Worm (Caenorhabditis elegans): ENCODE measurements around the gene T09F3.2.

The T09F3.2 gene

ce11 chrII:10390250-10390821 is 618 bp upstream of the T09F3.2 start (continued):
- TF ChIP-seq ztf-3 (GFP tag; optimal IDR thresholded peaks at IDR 0.05): no peak
- no peak for TF ChIP-seq K11D2.4 (GFP tag; IDR thresholded peaks at IDR 0.05)
- TF ChIP-seq K12H6.12 (tag; optimal IDR thresholded peaks at IDR 0.05): no peak
- no peak for TF ChIP-seq xnd-1 (tag; optimal IDR thresholded peaks at IDR 0.05)
- peak in 1 of 3 experiments; percentile 65 for TF ChIP-seq lin-35 (GFP tag; optimal IDR thresholded peaks at IDR 0.05)
- no peak for TF ChIP-seq madf-6 (GFP tag; IDR thresholded peaks at IDR 0.05)
- TF ChIP-seq pha-4 (tag; optimal IDR thresholded peaks at IDR 0.05): no peak
- TF ChIP-seq zim-3 (tag; optimal IDR thresholded peaks at IDR 0.05): no peak
- TF ChIP-seq ekl-4 (GFP tag; IDR thresholded peaks at IDR 0.05): no peak
- TF ChIP-seq tbx-9 (tag; optimal IDR thresholded peaks at IDR 0.05; ENCODE audit: borderline replicate concordance): no peak
- TF ChIP-seq unc-62 (GFP tag; optimal IDR thresholded peaks at IDR 0.05): no peak
- TF ChIP-seq tlf-1 (GFP tag; optimal IDR thresholded peaks at IDR 0.05): no peak
- no peak for TF ChIP-seq aptf-3 (GFP tag; IDR thresholded peaks at IDR 0.05)
- no peak for TF ChIP-seq B0261.1 (tag; optimal IDR thresholded peaks at IDR 0.05)
- no peak for TF ChIP-seq ceh-79 (tag; optimal IDR thresholded peaks at IDR 0.05)
- TF ChIP-seq nhr-120 (GFP tag; IDR thresholded peaks at IDR 0.05): no peak
- TF ChIP-seq ztf-6 (GFP tag; IDR thresholded peaks at IDR 0.05): no peak
- TF ChIP-seq snpc-1.1 (tag; optimal IDR thresholded peaks at IDR 0.05; ENCODE audit: insufficient read depth): no peak
- TF ChIP-seq C17E4.6 (GFP tag; IDR thresholded peaks at IDR 0.05): no peak
- no peak for TF ChIP-seq F55B11.4 (tag; optimal IDR thresholded peaks at IDR 0.05; ENCODE audit: borderline replicate concordance, insufficient read depth)

- TF ChIP-seq chd-7 (tag; optimal IDR thresholded peaks at IDR 0.05) (peak; percentile 35), dpl-1 (GFP tag; optimal IDR thresholded peaks at IDR 0.05) (peak; percentile 94), nhr-120 (GFP tag; IDR thresholded peaks at IDR 0.05) (no peak), Y79H2A.3 (GFP tag; conservative IDR thresholded peaks at IDR 0.05) (peak; percentile 86), lin-40 (tag; optimal IDR thresholded peaks at IDR 0.05) (no peak), K11D2.4 (GFP tag; IDR thresholded peaks at IDR 0.05) (no peak), aptf-3 (GFP tag; IDR thresholded peaks at IDR 0.05) (no peak), hrde-1 (tag; optimal IDR thresholded peaks at IDR 0.05; ENCODE audit: borderline replicate concordance) (peak; percentile 72), Y53G8AR.9 (GFP tag; conservative IDR thresholded peaks at IDR 0.05) (peak; percentile 81; the same call in 1 of the 2 replicates), dpff-1 (tag; optimal IDR thresholded peaks at IDR 0.05) (no peak), sdz-38 (tag; optimal IDR thresholded peaks at IDR 0.05) (no peak), tlf-1 (GFP tag; optimal IDR thresholded peaks at IDR 0.05) (peak; percentile 89), nhr-90 (tag; optimal IDR thresholded peaks at IDR 0.05) (no peak), ceh-79 (tag; optimal IDR thresholded peaks at IDR 0.05) (no peak), pbrm-1 (GFP tag; IDR thresholded peaks at IDR 0.05) (peak; percentile 69), attf-3 (GFP tag; conservative IDR thresholded peaks at IDR 0.05) (0 out of 2 replicates have a peak, but pooled peaks have one; percentile 50), ekl-4 (GFP tag; IDR thresholded peaks at IDR 0.05) (peak; percentile 62; the same call in 1 of the 2 replicates), F22D6.2 (tag; optimal IDR thresholded peaks at IDR 0.05) (no peak), zfh-2 (GFP tag; conservative IDR thresholded peaks at IDR 0.05) (no peak), hmg-20 (GFP tag; IDR thresholded peaks at IDR 0.05) (no peak), ama-1 (optimal IDR thresholded peaks at IDR 0.05) (no peak), ama-1 (GFP tag; optimal IDR thresholded peaks at IDR 0.05) (no peak), sptf-2 (GFP tag; optimal IDR thresholded peaks at IDR 0.05) (no peak), nhr-179 (tag; optimal IDR thresholded peaks at IDR 0.05) (no peak), Y53F4B.3 (GFP tag; IDR thresholded peaks at IDR 0.05) (no peak), let-607 (tag; optimal IDR thresholded peaks at IDR 0.05) (no peak), repo-1 (tag; optimal IDR thresholded peaks at IDR 0.05) (peak; percentile 10), T07F8.4 (tag; optimal IDR thresholded peaks at IDR 0.05) (no peak), ztf-28 (GFP tag; IDR thresholded peaks at IDR 0.05) (0 out of 2 replicates have a peak, but pooled peaks have one; percentile 27), mxl-1 (tag; optimal IDR thresholded peaks at IDR 0.05) (no peak), K12H6.12 (tag; optimal IDR thresholded peaks at IDR 0.05) (no peak), xnd-1 (tag; optimal IDR thresholded peaks at IDR 0.05) (peak; percentile 96), snpc-1.1 (tag; optimal IDR thresholded peaks at IDR 0.05; ENCODE audit: insufficient read depth) (peak; percentile 44)
Observed at ce11 chrII:10393282-10394179, 2.6 kb downstream of the T09F3.2 start, which contains the start of gene gpd-1. TSS of gene gpd-1 (plus strand) at chrII:10394129.

Data from whole organism, young adult.